Worm (Caenorhabditis elegans): Measurements from ENCODE around the gene C55A6.12.

The C55A6.12 gene

DNA sequence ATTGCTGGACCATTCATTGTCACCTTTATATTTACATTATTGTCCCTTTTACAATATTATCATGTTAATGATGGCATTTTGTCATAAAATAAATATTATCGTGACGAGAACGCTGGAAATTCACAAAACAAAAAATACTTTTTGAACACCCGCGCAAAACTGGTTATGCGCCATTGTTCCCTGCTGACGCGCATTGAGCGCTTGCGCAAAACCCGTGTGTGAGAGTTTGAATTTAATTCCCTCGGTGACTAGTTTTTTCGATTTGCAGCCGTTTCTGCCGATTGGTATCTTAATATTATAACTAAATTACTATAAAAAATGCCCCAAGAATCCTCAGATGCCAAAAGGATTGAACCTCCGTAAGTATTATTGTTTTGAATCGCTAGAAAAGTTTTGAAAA lies 18.5 kb upstream of the C55A6.12 start, which contains the start of gene pafo-1 (continued):
- TF ChIP-seq skn-1 (tag; optimal IDR thresholded peaks at IDR 0.05) (peak; percentile 92), aha-1 (tag; optimal IDR thresholded peaks at IDR 0.05) (peak; percentile 56), unc-98 (GFP tag; IDR thresholded peaks at IDR 0.05) (no peak), hlh-17 (GFP tag; optimal IDR thresholded peaks at IDR 0.05; ENCODE audit: borderline replicate concordance) (no peak), tbx-2 (tag; optimal IDR thresholded peaks at IDR 0.05) (peak; percentile 92), aly-2 (tag; optimal IDR thresholded peaks at IDR 0.05) (peak; percentile 87), F16B12.6 (tag; optimal IDR thresholded peaks at IDR 0.05) (peak; percentile 67), ets-5 (GFP tag; IDR thresholded peaks at IDR 0.05) (no peak), pqm-1 (tag; optimal IDR thresholded peaks at IDR 0.05) (no peak), dsc-1 (tag; optimal IDR thresholded peaks at IDR 0.05) (peak; percentile 94), nhr-71 (tag; optimal IDR thresholded peaks at IDR 0.05) (peak; percentile 95), snpc-4 (tag; optimal IDR thresholded peaks at IDR 0.05) (peak; percentile 83), nhr-19 (GFP tag; conservative IDR thresholded peaks at IDR 0.05) (peak; percentile 92), unc-130 (tag; optimal IDR thresholded peaks at IDR 0.05) (peak; percentile 91), rnt-1 (tag; optimal IDR thresholded peaks at IDR 0.05) (peak; percentile 95), C34B4.2 (tag; optimal IDR thresholded peaks at IDR 0.05) (peak; percentile 5), sup-37 (GFP tag; optimal IDR thresholded peaks at IDR 0.05) (peak; percentile 79), snu-23 (GFP tag; optimal IDR thresholded peaks at IDR 0.05) (peak; percentile 92), unc-30 (tag; optimal IDR thresholded peaks at IDR 0.05) (no peak), fkh-8 (tag; optimal IDR thresholded peaks at IDR 0.05) (peak; percentile 79), lin-14 (GFP tag; optimal IDR thresholded peaks at IDR 0.05) (peak; percentile 84), efl-1 (optimal IDR thresholded peaks at IDR 0.05) (peak; percentile 98 to 99), efl-1 (GFP tag; optimal IDR thresholded peaks at IDR 0.05 in 1 of 2) (peak; percentile 99 to 100), nhr-12 (tag; optimal IDR thresholded peaks at IDR 0.05) (no peak), nhr-90 (tag; optimal IDR thresholded peaks at IDR 0.05; ENCODE audit: poor library complexity) (peak; percentile 93), nhr-20 (tag; optimal IDR thresholded peaks at IDR 0.05) (peak; percentile 92), ceh-90 (tag; optimal IDR thresholded peaks at IDR 0.05) (peak; percentile 36), pag-3 (tag; optimal IDR thresholded peaks at IDR 0.05; ENCODE audit: borderline replicate concordance, insufficient read depth) (peak; percentile 13), mef-2 (tag; optimal IDR thresholded peaks at IDR 0.05) (peak; percentile 65), lin-13 (GFP tag; optimal IDR thresholded peaks at IDR 0.05) (peak; percentile 87), ces-1 (GFP tag; optimal IDR thresholded peaks at IDR 0.05) (no peak), nhr-11 (tag; optimal IDR thresholded peaks at IDR 0.05) (peak; percentile 81), ceh-8 (GFP tag; optimal IDR thresholded peaks at IDR 0.05) (peak; percentile 92), Y116A8C.19 (tag; optimal IDR thresholded peaks at IDR 0.05; ENCODE audit: borderline replicate concordance) (no peak), egl-27 (tag; optimal IDR thresholded peaks at IDR 0.05) (peak in 1 of 2 experiments; percentile 43), ama-1 (optimal IDR thresholded peaks at IDR 0.05) (peak; percentile 13), isw-1 (GFP tag; IDR thresholded peaks at IDR 0.05) (peak; percentile 89), xbp-1 (tag; optimal IDR thresholded peaks at IDR 0.05) (peak; percentile 90), lin-35 (GFP tag; optimal IDR thresholded peaks at IDR 0.05) (peak; percentile 99), irx-1 (tag; optimal IDR thresholded peaks at IDR 0.05) (peak; percentile 85), C16A3.4 (tag; optimal IDR thresholded peaks at IDR 0.05) (peak; percentile 82), mep-1 (tag; optimal IDR thresholded peaks at IDR 0.05) (peak; percentile 95), nhr-77 (tag; optimal IDR thresholded peaks at IDR 0.05) (peak; percentile 60), hpl-2 (GFP tag; optimal IDR thresholded peaks at IDR 0.05) (no peak), nhr-76 (tag; optimal IDR thresholded peaks at IDR 0.05) (peak; percentile 43), pax-3 (tag; optimal IDR thresholded peaks at IDR 0.05) (peak; percentile 62), lir-3 (tag; optimal IDR thresholded peaks at IDR 0.05; ENCODE audit: poor library complexity) (peak; percentile 68), egl-13 (tag; optimal IDR thresholded peaks at IDR 0.05) (peak; percentile 77), efl-3 (GFP tag; optimal IDR thresholded peaks at IDR 0.05) (peak; percentile 47), fkh-10 (GFP tag; optimal IDR thresholded peaks at IDR 0.05) (peak; percentile 71), unc-86 (tag; optimal IDR thresholded peaks at IDR 0.05) (peak; percentile 89), fos-1 (tag; optimal IDR thresholded peaks at IDR 0.05) (peak; percentile 84), sptf-1 (tag; optimal IDR thresholded peaks at IDR 0.05) (no peak), vab-15 (tag; optimal IDR thresholded peaks at IDR 0.05) (no peak)
